Fruit fly (Drosophila melanogaster): ENCODE data around the gene CG2200.
A peak's percentile ranks its signal among the peaks of the same experiment; 100 is the strongest.

The CG2200 gene

dm6 chrX:13143100-13143499 is 49.0 kb downstream of the CG2200 start (continued):
- peak; percentile 28 for TF ChIP-seq Blimp-1 (GFP tag; optimal IDR thresholded peaks at IDR 0.05)
- no peak for TF ChIP-seq dimm (GFP tag; IDR thresholded peaks at IDR 0.05)
- no peak for TF ChIP-seq bbx (GFP tag; IDR thresholded peaks at IDR 0.05; ENCODE audit: partially characterized antibody)
- no peak for TF ChIP-seq CG5953 (GFP tag; IDR thresholded peaks at IDR 0.05)
- no peak for TF ChIP-seq crp (GFP tag; optimal IDR thresholded peaks at IDR 0.05)
- TF ChIP-seq nerfin-2 (GFP tag; IDR thresholded peaks at IDR 0.05; ENCODE audit: partially characterized antibody) = no peak
- TF ChIP-seq tna (GFP tag; IDR thresholded peaks at IDR 0.05; ENCODE audit: partially characterized antibody) = no peak
- TF ChIP-seq ems (GFP tag; optimal IDR thresholded peaks at IDR 0.05) = no peak
- no peak for TF ChIP-seq Bdp1 (GFP tag; optimal IDR thresholded peaks at IDR 0.05)
- TF ChIP-seq z (GFP tag; IDR thresholded peaks at IDR 0.05) = no peak
- no peak for TF ChIP-seq CG33557 (GFP tag; optimal IDR thresholded peaks at IDR 0.05)
- no peak for TF ChIP-seq Bgb (GFP tag; IDR thresholded peaks at IDR 0.05; ENCODE audit: partially characterized antibody)
- no peak for TF ChIP-seq inv (GFP tag; IDR thresholded peaks at IDR 0.05; ENCODE audit: partially characterized antibody)
- no peak for TF ChIP-seq HmgZ (tag; optimal IDR thresholded peaks at IDR 0.05)
- TF ChIP-seq bigmax (GFP tag; optimal IDR thresholded peaks at IDR 0.05) = no peak
- no peak for TF ChIP-seq dan (GFP tag; IDR thresholded peaks at IDR 0.05)
- TF ChIP-seq Gsc (GFP tag; IDR thresholded peaks at IDR 0.05) = no peak
- no peak for TF ChIP-seq ssp (GFP tag; IDR thresholded peaks at IDR 0.05)
- no peak for TF ChIP-seq CG10654 (GFP tag; optimal IDR thresholded peaks at IDR 0.05)
- 0 out of 2 replicates have a peak, but pooled peaks have one; percentile 7 for TF ChIP-seq onecut (GFP tag; IDR thresholded peaks at IDR 0.05)
- TF ChIP-seq Myb (GFP tag; optimal IDR thresholded peaks at IDR 0.05) = no peak
- no peak for TF ChIP-seq mirr (GFP tag; optimal IDR thresholded peaks at IDR 0.05)
- no peak for TF ChIP-seq jigr1 (GFP tag; IDR thresholded peaks at IDR 0.05)
- no peak for TF ChIP-seq fu2 (GFP tag; optimal IDR thresholded peaks at IDR 0.05)
- no peak for TF ChIP-seq CG3163 (GFP tag; optimal IDR thresholded peaks at IDR 0.05)
- peak; percentile 29 for TF ChIP-seq CG12219 (GFP tag; optimal IDR thresholded peaks at IDR 0.05)
- TF ChIP-seq grn (GFP tag; optimal IDR thresholded peaks at IDR 0.05) = no peak
- TF ChIP-seq salm (tag; optimal IDR thresholded peaks at IDR 0.05) = peak; percentile 5
- no peak for TF ChIP-seq insv (GFP tag; optimal IDR thresholded peaks at IDR 0.05)
- peak; percentile 31; the same call in 1 of the 2 replicates for TF ChIP-seq E2f1 (GFP tag; IDR thresholded peaks at IDR 0.05)
- TF ChIP-seq NK7.1 (GFP tag; optimal IDR thresholded peaks at IDR 0.05) = no peak
- 0 out of 3 replicates have a peak, but pooled peaks have one; percentile 13 for TF ChIP-seq so (GFP tag; IDR thresholded peaks at IDR 0.05)
- TF ChIP-seq unc-4 (GFP tag; IDR thresholded peaks at IDR 0.05; ENCODE audit: partially characterized antibody) = no peak
- no peak for TF ChIP-seq Atf-2 (GFP tag; optimal IDR thresholded peaks at IDR 0.05)
- TF ChIP-seq Nf-YB (GFP tag; optimal IDR thresholded peaks at IDR 0.05) = no peak
- TF ChIP-seq Ets97D (GFP tag; optimal IDR thresholded peaks at IDR 0.05) = no peak
- TF ChIP-seq PHDP (tag; optimal IDR thresholded peaks at IDR 0.05) = peak; percentile 39
- no peak for TF ChIP-seq HLH4C (GFP tag; IDR thresholded peaks at IDR 0.05; ENCODE audit: partially characterized antibody)
- no peak for TF ChIP-seq Side (GFP tag; optimal IDR thresholded peaks at IDR 0.05)
- no peak for TF ChIP-seq CG18619 (GFP tag; optimal IDR thresholded peaks at IDR 0.05)
- no peak for TF ChIP-seq Mrtf (GFP tag; IDR thresholded peaks at IDR 0.05)
- TF ChIP-seq gfzf (GFP tag; optimal IDR thresholded peaks at IDR 0.05) = no peak
- no peak for TF ChIP-seq wdn (GFP tag; IDR thresholded peaks at IDR 0.05)
- no peak for TF ChIP-seq HLHmδ (GFP tag; optimal IDR thresholded peaks at IDR 0.05)
- TF ChIP-seq CG4404 (GFP tag; IDR thresholded peaks at IDR 0.05) = peak; percentile 39
- TF ChIP-seq CG18764 (GFP tag; optimal IDR thresholded peaks at IDR 0.05) = no peak
- TF ChIP-seq CG32767 (GFP tag; IDR thresholded peaks at IDR 0.05) = 0 out of 2 replicates have a peak, but pooled peaks have one; percentile 37
- TF ChIP-seq CG1832 (GFP tag; optimal IDR thresholded peaks at IDR 0.05) = no peak
- peak; percentile 21 for TF ChIP-seq ind (GFP tag; optimal IDR thresholded peaks at IDR 0.05)
- TF ChIP-seq CG8388 (GFP tag; optimal IDR thresholded peaks at IDR 0.05) = peak; percentile 0
- no peak for TF ChIP-seq psq (GFP tag; optimal IDR thresholded peaks at IDR 0.05)

Measured in whole organism, embryonic.